Worm (Caenorhabditis elegans) whole organism, L2 larva: Measurements from ENCODE around the gene T05C12.15.

Experiments used
- C34F6.9 ChIP-seq: fragments of 150-350 bp; optimal IDR thresholded peaks from 2 replicates; lab custom pipeline; 2014; ENCODE audit warnings: missing biosample characterization, missing genetic modification characterization
- F13H6.1 ChIP-seq: sonication (generic microtip); optimal IDR thresholded peaks from 2 replicates; lab custom pipeline; 2016; ENCODE audit warnings: missing genetic modification characterization, missing compliant biosample characterization
- R02D3.7 ChIP-seq: fragments of 150-350 bp; optimal IDR thresholded peaks from 2 replicates; lab custom pipeline; 2014; ENCODE audit warnings: missing biosample characterization, missing genetic modification characterization
- Y55F3AM.14 ChIP-seq: fragments of 200-800 bp; sonication (Bioruptor generic); optimal IDR thresholded peaks from 2 replicates; lab custom pipeline; 2018; ENCODE audit warnings: mild to moderate bottlenecking, missing genetic modification characterization, missing compliant biosample characterization
- ZK546.5 ChIP-seq: sonication (generic microtip); optimal IDR thresholded peaks from 2 replicates; lab custom pipeline; 2017; ENCODE audit warnings: missing biosample characterization, missing genetic modification characterization
- alr-1 ChIP-seq: fragments of 150-350 bp; optimal IDR thresholded peaks from 2 replicates; lab custom pipeline; 2014; ENCODE audit warnings: missing biosample characterization, missing genetic modification characterization
- aly-2 ChIP-seq: fragments of 150-350 bp; optimal IDR thresholded peaks from 2 replicates; lab custom pipeline; 2014; ENCODE audit warnings: missing biosample characterization, missing genetic modification characterization
- blmp-1 ChIP-seq: sonication (generic microtip); optimal IDR thresholded peaks from 2 replicates; lab custom pipeline; 2017; ENCODE audit warnings: missing genetic modification characterization, mild to moderate bottlenecking, missing compliant biosample characterization, antibody characterized with exemption, moderate library complexity; ENCODE audit not compliant: insufficient read depth
- ceh-16 ChIP-seq: fragments of 150-350 bp; optimal IDR thresholded peaks from 2 replicates; lab custom pipeline; 2014; ENCODE audit warnings: missing biosample characterization, missing genetic modification characterization
- ceh-82 ChIP-seq: fragments of 150-350 bp; optimal IDR thresholded peaks from 2 replicates; lab custom pipeline; 2014; ENCODE audit warnings: missing biosample characterization, missing genetic modification characterization
- crh-2 ChIP-seq: sonication (generic microtip); optimal IDR thresholded peaks from 2 replicates; lab custom pipeline; 2017; ENCODE audit warnings: missing biosample characterization, missing genetic modification characterization
- dmd-4 ChIP-seq: sonication (generic microtip); optimal IDR thresholded peaks from 2 replicates; lab custom pipeline; 2017; ENCODE audit warnings: missing biosample characterization, missing genetic modification characterization
- egl-27 ChIP-seq: sonication (generic microtip); optimal IDR thresholded peaks from 3 replicates; lab custom pipeline; 2017; ENCODE audit warnings: missing biosample characterization, missing genetic modification reagents, missing genetic modification characterization
- elt-1 ChIP-seq: fragments of 150-350 bp; optimal IDR thresholded peaks from 2 replicates; lab custom pipeline; 2014; ENCODE audit warnings: missing biosample characterization, missing genetic modification characterization
- elt-3 ChIP-seq: sonication (generic microtip); optimal IDR thresholded peaks from 2 replicates; lab custom pipeline; 2017; ENCODE audit warnings: missing biosample characterization, missing genetic modification characterization
- fos-1 ChIP-seq: fragments of 150-350 bp; optimal IDR thresholded peaks from 2 replicates; lab custom pipeline; 2014; ENCODE audit warnings: missing biosample characterization, missing genetic modification characterization
- gmeb-1 ChIP-seq: fragments of 150-350 bp; optimal IDR thresholded peaks from 2 replicates; lab custom pipeline; 2014; ENCODE audit warnings: missing biosample characterization, missing genetic modification characterization
- lin-11 ChIP-seq: fragments of 150-350 bp; sonication (generic microtip); optimal IDR thresholded peaks from 2 replicates; lab custom pipeline; 2014; ENCODE audit warnings: missing biosample characterization, missing genetic modification characterization, inconsistent platforms, mixed read lengths
- lin-13 ChIP-seq: fragments of 150-350 bp; optimal IDR thresholded peaks from 2 replicates; lab custom pipeline; 2014; ENCODE audit warnings: missing biosample characterization, missing genetic modification reagents, missing genetic modification characterization
- lin-39 ChIP-seq: fragments of 150-350 bp; optimal IDR thresholded peaks from 2 replicates; lab custom pipeline; 2014; ENCODE audit warnings: missing biosample characterization, missing genetic modification reagents, missing genetic modification characterization
- lsy-2 ChIP-seq, 2 experiments: fragments of 150-350 bp in 1 of 2; sonication (generic microtip) in 1 of 2; optimal IDR thresholded peaks; 2 replicates each; lab custom pipeline; 2014 to 2017; ENCODE audit warnings: missing biosample characterization in 2 of 2, missing genetic modification characterization in 2 of 2
- mdl-1 ChIP-seq, 2 experiments: fragments of 150-350 bp in 1 of 2; sonication (generic microtip) in 1 of 2; optimal IDR thresholded peaks; 2 replicates each; lab custom pipeline; 2017; ENCODE audit warnings: missing biosample characterization in 2 of 2, missing genetic modification characterization in 2 of 2
- nhr-10 ChIP-seq: sonication (generic microtip); optimal IDR thresholded peaks from 2 replicates; lab custom pipeline; 2017; ENCODE audit warnings: missing biosample characterization, missing genetic modification characterization
- nhr-11 ChIP-seq: fragments of 150-350 bp; optimal IDR thresholded peaks from 2 replicates; lab custom pipeline; 2014; ENCODE audit warnings: missing biosample characterization, missing genetic modification characterization
- nhr-12 ChIP-seq: fragments of 150-350 bp; optimal IDR thresholded peaks from 2 replicates; lab custom pipeline; 2014; ENCODE audit warnings: missing biosample characterization, missing genetic modification characterization
- nhr-129 ChIP-seq: fragments of 150-350 bp; optimal IDR thresholded peaks from 2 replicates; lab custom pipeline; 2014; ENCODE audit warnings: missing biosample characterization, missing genetic modification characterization
- nhr-21 ChIP-seq: fragments of 150-350 bp; optimal IDR thresholded peaks from 2 replicates; lab custom pipeline; 2014; ENCODE audit warnings: missing biosample characterization, missing genetic modification characterization
- nhr-23 ChIP-seq: fragments of 150-350 bp; optimal IDR thresholded peaks from 2 replicates; lab custom pipeline; 2014; ENCODE audit warnings: missing biosample characterization, missing genetic modification reagents, missing genetic modification characterization
- nhr-25 ChIP-seq: fragments of 150-350 bp; sonication (generic microtip); optimal IDR thresholded peaks from 3 replicates; lab custom pipeline; 2014; ENCODE audit warnings: missing biosample characterization, missing genetic modification characterization
- nhr-6 ChIP-seq: fragments of 150-350 bp; optimal IDR thresholded peaks from 2 replicates; lab custom pipeline; 2014; ENCODE audit warnings: missing biosample characterization, missing genetic modification characterization
- nhr-77 ChIP-seq: fragments of 150-350 bp; optimal IDR thresholded peaks from 2 replicates; lab custom pipeline; 2014; ENCODE audit warnings: missing biosample characterization, missing genetic modification characterization
- sem-4 ChIP-seq: fragments of 150-350 bp; optimal IDR thresholded peaks from 2 replicates; lab custom pipeline; 2014; ENCODE audit warnings: missing biosample characterization, missing genetic modification reagents, missing genetic modification characterization
- sma-9 ChIP-seq, 2 experiments: fragments of 150-350 bp in 1 of 2; sonication (generic microtip) in 1 of 2; optimal IDR thresholded peaks; 2 replicates each; lab custom pipeline; 2014 to 2016; ENCODE audit warnings: missing genetic modification characterization in 2 of 2, mild to moderate bottlenecking in 1 of 2, missing biosample characterization in 1 of 2, missing compliant biosample characterization in 1 of 2, missing genetic modification reagents in 1 of 2, moderate library complexity in 1 of 2
- unc-39 ChIP-seq: fragments of 150-350 bp; optimal IDR thresholded peaks from 2 replicates; lab custom pipeline; 2014; ENCODE audit warnings: missing biosample characterization, missing genetic modification characterization
- unc-55 ChIP-seq: fragments of 150-350 bp; sonication (generic microtip); optimal IDR thresholded peaks from 3 replicates; lab custom pipeline; 2014; ENCODE audit warnings: missing biosample characterization, missing genetic modification reagents, missing genetic modification characterization
- unc-62 ChIP-seq: fragments of 150-350 bp; optimal IDR thresholded peaks from 2 replicates; lab custom pipeline; 2014; ENCODE audit warnings: missing biosample characterization, missing genetic modification reagents, missing genetic modification characterization
- ztf-1 ChIP-seq: fragments of 200-800 bp; sonication (Bioruptor generic); conservative IDR thresholded peaks from 2 replicates; pipeline ENCODE4 v1.3.6; 2022; ENCODE audit warnings: missing genetic modification characterization, missing compliant biosample characterization

T05C12.15 gene

DNA sequence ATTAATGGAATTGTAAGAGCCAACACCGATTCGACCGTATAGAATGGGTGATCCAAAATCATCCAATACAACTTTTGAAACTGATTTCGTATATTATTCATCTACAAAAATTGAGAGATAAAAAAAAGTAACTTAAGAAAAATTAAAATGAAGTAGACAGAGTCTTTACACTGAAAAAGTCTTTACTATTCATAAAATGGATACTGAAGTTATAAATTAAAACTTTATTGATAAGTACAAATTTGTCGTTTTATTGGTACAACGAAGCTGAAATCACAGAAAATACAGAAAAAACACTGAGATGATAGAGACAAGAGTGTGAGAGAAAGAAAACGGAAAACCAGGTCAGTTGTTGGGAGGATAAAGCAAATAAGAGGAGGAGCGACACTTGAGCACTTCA, 45.0 kb downstream of the T05C12.15 start, which contains the start of gene M110.10:
TSS of gene M110.10 (minus strand) at position 101 of the 400 bp plus-strand sequence.
- no peak for TF ChIP-seq nhr-77
- no peak for TF ChIP-seq elt-3 (tag; lab: Kevin White, UChicago)
- no peak for TF ChIP-seq nhr-25 (tag; lab: Kevin White, UChicago)
- TF ChIP-seq ZK546.5 (tag; lab: Kevin White, UChicago), result no peak
- no peak for TF ChIP-seq crh-2
- TF ChIP-seq mdl-1 (tag; optimal IDR thresholded peaks at IDR 0.05; lab: Kevin White, UChicago), result no peak
- no peak for TF ChIP-seq sem-4 (tag; lab: Kevin White, UChicago)
- TF ChIP-seq unc-55 (GFP tag; lab: Kevin White, UChicago), result no peak
- TF ChIP-seq lin-11, result no peak
- TF ChIP-seq nhr-21 (tag; lab: Kevin White, UChicago), result no peak
- no peak for TF ChIP-seq alr-1
- no peak for TF ChIP-seq nhr-10
- no peak for TF ChIP-seq dmd-4
- no peak for TF ChIP-seq unc-39 (tag; lab: Kevin White, UChicago)
- no peak for TF ChIP-seq ceh-16 (tag; lab: Kevin White, UChicago)
- no peak for TF ChIP-seq nhr-12
- no peak for TF ChIP-seq egl-27 (tag; lab: Kevin White, UChicago)
- no peak for TF ChIP-seq Y55F3AM.14 (GFP tag; lab: Kevin White, UChicago)
- no peak for TF ChIP-seq ztf-1 (GFP tag; lab: Robert Waterston, UW)

DNA sequence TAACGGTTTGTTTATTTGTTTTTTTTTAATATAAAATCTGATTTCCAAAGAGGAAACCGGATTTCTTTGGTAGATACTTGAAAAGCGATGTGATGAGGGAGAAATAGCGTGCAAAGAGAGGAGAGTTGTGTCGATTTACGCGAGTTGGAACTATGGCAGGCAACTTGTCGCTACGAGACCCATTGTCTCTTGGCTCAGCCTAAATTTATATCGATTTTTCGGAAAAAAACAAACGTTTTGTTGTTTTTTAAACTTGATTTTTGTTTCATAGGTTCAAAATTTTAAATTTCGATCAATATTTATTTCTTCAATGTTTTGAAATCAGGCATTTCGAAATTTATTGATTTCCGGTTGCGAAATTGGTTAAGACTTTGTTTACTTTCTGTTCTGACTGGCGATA, 47.0 kb downstream of the T05C12.15 start, which contains the start of gene M110.3:
TSS of gene M110.3 (minus strand) at position 184 of the 400 bp plus-strand sequence.
- TF ChIP-seq aly-2 (tag; lab: Kevin White, UChicago) (no peak), blmp-1 (tag; lab: Kevin White, UChicago) (no peak), lin-39 (tag; lab: Kevin White, UChicago) (no peak), nhr-11 (tag; lab: Kevin White, UChicago) (no peak), C34F6.9 (tag; lab: Kevin White, UChicago) (peak; percentile 84), Y55F3AM.14 (GFP tag; lab: Kevin White, UChicago) (no peak), ceh-82 (no peak), R02D3.7 (tag; lab: Kevin White, UChicago) (peak; percentile 75), crh-2 (peak; percentile 51), F13H6.1 (tag; lab: Kevin White, UChicago) (peak; percentile 46), nhr-129 (tag; lab: Kevin White, UChicago) (peak; percentile 56), nhr-6 (peak; percentile 38), lin-13 (GFP tag; lab: Kevin White, UChicago) (no peak), gmeb-1 (tag; lab: Kevin White, UChicago) (peak; percentile 51), unc-55 (GFP tag; lab: Kevin White, UChicago) (peak; percentile 70), elt-1 (tag; lab: Kevin White, UChicago) (no peak), nhr-25 (tag; lab: Kevin White, UChicago) (peak; percentile 25), nhr-77 (no peak), nhr-21 (tag; lab: Kevin White, UChicago) (no peak), alr-1 (no peak), nhr-23 (tag; lab: Kevin White, UChicago) (no peak), sma-9 (GFP tag; optimal IDR thresholded peaks at IDR 0.05; lab: Kevin White, UChicago) (peak; percentile 49), sma-9 (tag; optimal IDR thresholded peaks at IDR 0.05; lab: Kevin White, UChicago) (no peak), ceh-16 (tag; lab: Kevin White, UChicago) (no peak), egl-27 (tag; lab: Kevin White, UChicago) (no peak), lsy-2 (tag; optimal IDR thresholded peaks at IDR 0.05; lab: Kevin White, UChicago) (peak; percentile 25 to 86)

DNA sequence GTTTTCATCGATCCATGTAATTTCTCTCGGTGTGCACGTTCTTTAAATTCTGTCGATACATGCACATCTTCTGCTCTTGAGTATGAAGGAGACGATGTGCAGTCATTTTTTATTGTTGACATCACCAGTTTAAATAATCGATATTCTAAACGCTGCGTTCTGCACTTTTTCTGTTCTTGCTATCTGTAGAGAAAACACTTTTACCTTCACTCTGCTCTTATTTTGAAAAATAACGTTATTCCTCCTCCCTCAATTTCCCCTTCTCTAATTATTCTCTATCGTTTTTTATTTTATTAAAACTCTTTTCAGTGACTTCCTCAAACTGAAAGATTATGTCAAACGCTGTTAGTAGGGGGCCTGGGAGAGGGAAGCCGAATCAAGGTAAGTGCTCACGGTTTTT, 47.5 kb downstream of the T05C12.15 start, which contains the start of gene ifg-1:
TSS of gene ifg-1 (plus strand) at position 301 of the 400 bp plus-strand sequence.
- TF ChIP-seq lin-39 (tag; lab: Kevin White, UChicago) (no peak), unc-62 (GFP tag; lab: Kevin White, UChicago) (no peak), ZK546.5 (tag; lab: Kevin White, UChicago) (no peak), ceh-82 (no peak), egl-27 (tag; lab: Kevin White, UChicago) (no peak), aly-2 (tag; lab: Kevin White, UChicago) (no peak), mdl-1 (tag; optimal IDR thresholded peaks at IDR 0.05; lab: Kevin White, UChicago) (no peak), dmd-4 (no peak), nhr-77 (no peak), nhr-10 (no peak), ceh-16 (tag; lab: Kevin White, UChicago) (no peak), fos-1 (no peak), lin-13 (GFP tag; lab: Kevin White, UChicago) (no peak), F13H6.1 (tag; lab: Kevin White, UChicago) (no peak), ztf-1 (GFP tag; lab: Robert Waterston, UW) (no peak), nhr-23 (tag; lab: Kevin White, UChicago) (no peak), Y55F3AM.14 (GFP tag; lab: Kevin White, UChicago) (no peak), gmeb-1 (tag; lab: Kevin White, UChicago) (no peak), crh-2 (no peak)
